Fruit fly (Drosophila melanogaster) whole organism, embryonic: ENCODE measurements around the gene CG4914.

Experiments
- C15 ChIP-seq: fragments of 200-800 bp; sonication (Bioruptor generic); IDR thresholded peaks from 3 replicates; pipeline ENCODE4 v1.3.6; 2022; ENCODE audit warnings: missing biosample characterization, missing genetic modification characterization
- CG10147 ChIP-seq: fragments of 200-800 bp; sonication (Bioruptor generic); optimal IDR thresholded peaks from 2 replicates; lab custom pipeline; 2019; ENCODE audit warnings: missing biosample characterization, mild to moderate bottlenecking, missing genetic modification characterization, moderate library complexity
- CG10654 ChIP-seq: fragments of 200-800 bp; sonication (Bioruptor generic); optimal IDR thresholded peaks from 2 replicates; lab custom pipeline; 2016; ENCODE audit warnings: missing biosample characterization, missing genetic modification characterization
- CG11696 ChIP-seq: fragments of 200-800 bp; sonication (Bioruptor generic); IDR thresholded peaks from 2 replicates; pipeline ENCODE4 v1.3.6; 2022; ENCODE audit warnings: missing biosample characterization, missing genetic modification characterization
- CG12071 ChIP-seq: fragments of 200-800 bp; sonication (Bioruptor generic); optimal IDR thresholded peaks from 3 replicates; lab custom pipeline; 2018; ENCODE audit warnings: missing biosample characterization, mild to moderate bottlenecking, missing genetic modification characterization
- CG12744 ChIP-seq: fragments of 200-800 bp; sonication (Bioruptor generic); optimal IDR thresholded peaks from 2 replicates; lab custom pipeline; 2016; ENCODE audit warnings: missing biosample characterization, missing genetic modification characterization
- CG14050 ChIP-seq: fragments of 200-800 bp; sonication (Bioruptor generic); IDR thresholded peaks from 3 replicates; pipeline ENCODE4 v1.3.6; 2022; ENCODE audit warnings: missing biosample characterization, missing genetic modification characterization
- CG17568 ChIP-seq: fragments of 200-800 bp; sonication (Bioruptor generic); optimal IDR thresholded peaks from 2 replicates; lab custom pipeline; 2018; ENCODE audit warnings: missing biosample characterization, mild to moderate bottlenecking, missing genetic modification characterization, moderate library complexity
- CG2116 ChIP-seq: fragments of 200-800 bp; sonication (Bioruptor generic); optimal IDR thresholded peaks from 3 replicates; lab custom pipeline; 2018; ENCODE audit warnings: missing biosample characterization, mild to moderate bottlenecking, missing genetic modification characterization
- CG3065 ChIP-seq: fragments of 200-800 bp; sonication (Bioruptor generic); optimal IDR thresholded peaks from 2 replicates; lab custom pipeline; 2016; ENCODE audit warnings: missing biosample characterization, missing genetic modification characterization
- CG31365 ChIP-seq: fragments of 200-800 bp; sonication (Bioruptor generic); optimal IDR thresholded peaks from 2 replicates; lab custom pipeline; 2018; ENCODE audit warnings: missing biosample characterization, mild to moderate bottlenecking, missing genetic modification characterization
- CG31388 ChIP-seq: fragments of 200-800 bp; sonication (Bioruptor generic); optimal IDR thresholded peaks from 2 replicates; lab custom pipeline; 2016; ENCODE audit warnings: missing biosample characterization, missing genetic modification characterization
- CG4707 ChIP-seq: fragments of 200-800 bp; sonication (Bioruptor generic); optimal IDR thresholded peaks from 2 replicates; lab custom pipeline; 2018; ENCODE audit warnings: missing biosample characterization, mild to moderate bottlenecking, missing genetic modification characterization, moderate library complexity
- CG6654 ChIP-seq: fragments of 200-800 bp; sonication (Bioruptor generic); optimal IDR thresholded peaks from 2 replicates; lab custom pipeline; 2017; ENCODE audit warnings: missing biosample characterization, mild to moderate bottlenecking, missing genetic modification characterization
- CG7839 ChIP-seq: fragments of 200-800 bp; sonication (Bioruptor generic); optimal IDR thresholded peaks from 3 replicates; lab custom pipeline; 2018; ENCODE audit warnings: missing biosample characterization, mild to moderate bottlenecking, missing genetic modification characterization, moderate library complexity
- CG8478 ChIP-seq: fragments of >200 bp; optimal IDR thresholded peaks from 2 replicates; lab custom pipeline; 2018
- CG9437 ChIP-seq: fragments of 200-800 bp; sonication (Bioruptor generic); optimal IDR thresholded peaks from 2 replicates; lab custom pipeline; 2018; ENCODE audit warnings: missing biosample characterization, mild to moderate bottlenecking, missing genetic modification characterization
- CkIIα-i1 ChIP-seq: fragments of 200-800 bp; sonication (Bioruptor generic); IDR thresholded peaks from 2 replicates; pipeline ENCODE4 v1.3.6; 2022; ENCODE audit warnings: missing biosample characterization, missing genetic modification characterization
- Dip2 ChIP-seq: fragments of 200-800 bp; sonication (Bioruptor generic); IDR thresholded peaks from 2 replicates; pipeline ENCODE4 v1.3.6; 2022; ENCODE audit warnings: missing biosample characterization, missing genetic modification characterization
- Dll ChIP-seq: fragments of 200-800 bp; sonication (Bioruptor generic); IDR thresholded peaks from 4 replicates; pipeline ENCODE4 v1.3.6; 2022; ENCODE audit warnings: missing biosample characterization, missing genetic modification characterization; ENCODE audit not compliant: partially characterized antibody
- Fer2 ChIP-seq: fragments of 200-800 bp; sonication (Bioruptor generic); optimal IDR thresholded peaks from 2 replicates; lab custom pipeline; 2018; ENCODE audit warnings: missing biosample characterization, mild to moderate bottlenecking, missing genetic modification characterization, moderate library complexity
- H2.0 ChIP-seq: fragments of 200-800 bp; sonication (Bioruptor generic); IDR thresholded peaks from 2 replicates; pipeline ENCODE4 v1.3.6; 2022; ENCODE audit warnings: missing biosample characterization, missing genetic modification characterization
- Hand ChIP-seq: fragments of 200-800 bp; sonication (Bioruptor generic); optimal IDR thresholded peaks from 2 replicates; lab custom pipeline; 2017; ENCODE audit warnings: mild to moderate bottlenecking, missing biosample characterization, missing genetic modification reagents, missing genetic modification characterization
- Hr78 ChIP-seq, 2 experiments: fragments of 200-800 bp in 1 of 2; fragments of >200 bp in 1 of 2; sonication (Bioruptor generic) in 1 of 2; optimal IDR thresholded peaks; 2 replicates each; lab custom pipeline; 2017 to 2019; ENCODE audit warnings: missing biosample characterization in 2 of 2, missing genetic modification characterization in 2 of 2, mild to moderate bottlenecking in 1 of 2, moderate library complexity in 1 of 2
- Lim3 ChIP-seq: fragments of 200-800 bp; sonication (Bioruptor generic); IDR thresholded peaks from 2 replicates; pipeline ENCODE4 v1.3.6; 2022; ENCODE audit warnings: missing biosample characterization, missing genetic modification characterization
- Max ChIP-seq: fragments of 200-800 bp; sonication (Bioruptor generic); optimal IDR thresholded peaks from 2 replicates; lab custom pipeline; 2016; ENCODE audit warnings: missing biosample characterization, mild to moderate bottlenecking, missing genetic modification characterization
- Optix ChIP-seq: fragments of 200-800 bp; sonication (Bioruptor generic); IDR thresholded peaks from 3 replicates; pipeline ENCODE4 v1.3.6; 2022; ENCODE audit warnings: missing biosample characterization, missing genetic modification characterization
- Ptx1 ChIP-seq: fragments of 200-800 bp; sonication (Bioruptor generic); IDR thresholded peaks from 2 replicates; pipeline ENCODE4 v1.3.6; 2022; ENCODE audit warnings: missing biosample characterization, missing genetic modification characterization
- Ravus ChIP-seq: fragments of 200-800 bp; sonication (Bioruptor generic); IDR thresholded peaks from 2 replicates; pipeline ENCODE4 v1.3.6; 2022; ENCODE audit warnings: missing biosample characterization, missing genetic modification characterization
- Ssrp ChIP-seq: fragments of 200-800 bp; sonication (Bioruptor generic); optimal IDR thresholded peaks from 2 replicates; lab custom pipeline; 2018; ENCODE audit warnings: missing biosample characterization, mild to moderate bottlenecking, missing genetic modification characterization, moderate library complexity
- bigmax ChIP-seq: fragments of 200-800 bp; sonication (Bioruptor generic); optimal IDR thresholded peaks from 2 replicates; lab custom pipeline; 2018; ENCODE audit warnings: missing biosample characterization, mild to moderate bottlenecking, missing genetic modification characterization
- croc ChIP-seq: fragments of 200-800 bp; sonication (Bioruptor generic); conservative IDR thresholded peaks from 3 replicates; pipeline ENCODE4 v1.3.6; 2022; ENCODE audit warnings: missing biosample characterization, missing genetic modification characterization
- emc ChIP-seq: fragments of 200-800 bp; sonication (Bioruptor generic); optimal IDR thresholded peaks from 2 replicates; lab custom pipeline; 2016; ENCODE audit warnings: missing biosample characterization, missing genetic modification characterization
- en ChIP-seq: fragments of 200-800 bp; sonication (Bioruptor generic); optimal IDR thresholded peaks from 2 replicates; lab custom pipeline; 2016; ENCODE audit warnings: missing biosample characterization, missing genetic modification characterization
- fd64A ChIP-seq: fragments of 200-800 bp; sonication (Bioruptor generic); optimal IDR thresholded peaks from 3 replicates; lab custom pipeline; 2018; ENCODE audit warnings: missing biosample characterization, mild to moderate bottlenecking, missing genetic modification characterization
- kni ChIP-seq: fragments of 200-800 bp; sonication (Bioruptor generic); optimal IDR thresholded peaks from 3 replicates; lab custom pipeline; 2017; ENCODE audit warnings: mild to moderate bottlenecking, missing biosample characterization, missing genetic modification reagents, missing genetic modification characterization
- mld ChIP-seq: fragments of 200-800 bp; sonication (Bioruptor generic); IDR thresholded peaks from 3 replicates; pipeline ENCODE4 v1.3.6; 2022; ENCODE audit warnings: missing biosample characterization, missing genetic modification characterization; ENCODE audit not compliant: partially characterized antibody
- onecut ChIP-seq: fragments of 200-800 bp; sonication (Bioruptor generic); IDR thresholded peaks from 2 replicates; pipeline ENCODE4 v1.3.6; 2022; ENCODE audit warnings: missing biosample characterization, missing genetic modification characterization
- peb ChIP-seq: fragments of 200-800 bp; sonication (Bioruptor generic); IDR thresholded peaks from 2 replicates; pipeline ENCODE4 v1.3.6; 2022; ENCODE audit warnings: missing biosample characterization, missing genetic modification characterization
- prd ChIP-seq, 3 experiments: fragments of >200 bp in 2 of 3; fragments of 200-800 bp in 1 of 3; sonication (Bioruptor generic) in 1 of 3; optimal IDR thresholded peaks in 2 of 3; IDR thresholded peaks in 1 of 3; 2 replicates in 2 of 3; 3 replicates in 1 of 3; pipeline versions ENCODE4 v1.3.6 to Lab custom; 2017 to 2022; ENCODE audit warnings: missing biosample characterization in 1 of 3, missing genetic modification characterization in 1 of 3
- pros ChIP-seq: fragments of 200-800 bp; sonication (Bioruptor generic); optimal IDR thresholded peaks from 3 replicates; lab custom pipeline; 2019; ENCODE audit warnings: missing biosample characterization, mild to moderate bottlenecking, missing genetic modification characterization, moderate library complexity
- ranshi ChIP-seq: fragments of 200-800 bp; sonication (Bioruptor generic); IDR thresholded peaks from 2 replicates; pipeline ENCODE4 v1.3.6; 2022; ENCODE audit warnings: missing biosample characterization, missing genetic modification characterization
- schlank ChIP-seq: fragments of 200-800 bp; sonication (Bioruptor generic); optimal IDR thresholded peaks from 2 replicates; lab custom pipeline; 2018; ENCODE audit warnings: missing biosample characterization, mild to moderate bottlenecking, missing genetic modification characterization
- scrt ChIP-seq: fragments of 200-800 bp; sonication (Bioruptor generic); optimal IDR thresholded peaks from 2 replicates; lab custom pipeline; 2018; ENCODE audit warnings: missing biosample characterization, mild to moderate bottlenecking, missing genetic modification characterization, moderate library complexity
- sqz ChIP-seq: fragments of 200-800 bp; sonication (Bioruptor generic); optimal IDR thresholded peaks from 3 replicates; lab custom pipeline; 2018; ENCODE audit warnings: missing biosample characterization, mild to moderate bottlenecking, missing genetic modification characterization
- sr ChIP-seq: fragments of 200-800 bp; sonication (Bioruptor generic); IDR thresholded peaks from 3 replicates; pipeline ENCODE4 v1.3.6; 2022; ENCODE audit warnings: missing biosample characterization, missing genetic modification characterization
- stc ChIP-seq: fragments of 200-800 bp; sonication (Bioruptor generic); IDR thresholded peaks from 2 replicates; pipeline ENCODE4 v1.3.6; 2022; ENCODE audit warnings: missing biosample characterization, missing genetic modification characterization
- vnd ChIP-seq: fragments of 200-800 bp; sonication (Bioruptor generic); IDR thresholded peaks from 3 replicates; pipeline ENCODE4 v1.3.6; 2022; ENCODE audit warnings: missing biosample characterization, missing genetic modification characterization; ENCODE audit not compliant: partially characterized antibody
- z ChIP-seq: fragments of 200-800 bp; sonication (Bioruptor generic); IDR thresholded peaks from 3 replicates; pipeline ENCODE4 v1.3.6; 2022; ENCODE audit warnings: missing biosample characterization, missing genetic modification characterization
- zf30C ChIP-seq: fragments of 200-800 bp; sonication (Bioruptor generic); optimal IDR thresholded peaks from 3 replicates; lab custom pipeline; 2018; ENCODE audit warnings: missing biosample characterization, mild to moderate bottlenecking, missing genetic modification characterization

Gene CG4914

dm6 chr3L:14673740-14674463, 4.0 kb downstream of the CG4914 start (continued):
- TF ChIP-seq prd (optimal IDR thresholded peaks at IDR 0.05; lab: Kevin White, UChicago) (no peak), prd (GFP tag; IDR thresholded peaks at IDR 0.05; lab: Robert Waterston, UW) (no peak), kni (GFP tag; lab: Kevin White, UChicago) (peak; percentile 41), pros (no peak), CkIIα-i1 (GFP tag; lab: Robert Waterston, UW) (no peak), Optix (GFP tag; lab: Robert Waterston, UW) (no peak), Ssrp (no peak), onecut (no peak), Hand (GFP tag; lab: Kevin White, UChicago) (no peak), CG12071 (GFP tag; lab: Kevin White, UChicago) (no peak), CG6654 (no peak), bigmax (no peak), scrt (GFP tag; lab: Kevin White, UChicago) (no peak), emc (GFP tag; lab: Kevin White, UChicago) (no peak), Max (GFP tag; lab: Kevin White, UChicago) (no peak), Fer2 (tag; lab: Kevin White, UChicago) (no peak), Dip2 (no peak), CG9437 (no peak), CG2116 (GFP tag; lab: Kevin White, UChicago) (no peak), Lim3 (GFP tag; lab: Robert Waterston, UW) (no peak), fd64A (GFP tag; lab: Kevin White, UChicago) (no peak), CG8478 (peak; percentile 82), H2.0 (GFP tag; lab: Robert Waterston, UW) (no peak), Dll (GFP tag; lab: Robert Waterston, UW) (peak; percentile 54; the same call in 1 of the 4 replicates), CG31365 (peak; percentile 100), vnd (peak; percentile 56; the same call in 2 of the 3 replicates), Ptx1 (GFP tag; lab: Robert Waterston, UW) (no peak), CG3065 (no peak), CG14050 (GFP tag; lab: Robert Waterston, UW) (no peak), stc (GFP tag; lab: Robert Waterston, UW) (no peak), zf30C (GFP tag; lab: Kevin White, UChicago) (no peak), CG4707 (GFP tag; lab: Kevin White, UChicago) (no peak), croc (GFP tag; lab: Robert Waterston, UW) (no peak), z (GFP tag; lab: Robert Waterston, UW) (no peak), CG31388 (GFP tag; lab: Kevin White, UChicago) (no peak), schlank (tag; lab: Kevin White, UChicago) (no peak), en (GFP tag; lab: Kevin White, UChicago) (no peak), peb (GFP tag; lab: Robert Waterston, UW) (no peak), sr (no peak), CG17568 (GFP tag; lab: Kevin White, UChicago) (no peak), C15 (GFP tag; lab: Robert Waterston, UW) (0 out of 3 replicates have a peak, but pooled peaks have one; percentile 21), CG10147 (peak; percentile 2), Hr78 (GFP tag; optimal IDR thresholded peaks at IDR 0.05; lab: Kevin White, UChicago) (no peak), CG10654 (GFP tag; lab: Kevin White, UChicago) (no peak), ranshi (no peak), CG12744 (no peak), Ravus (GFP tag; lab: Robert Waterston, UW) (no peak), CG11696 (GFP tag; lab: Robert Waterston, UW) (no peak), mld (peak; percentile 95), CG7839 (tag; lab: Kevin White, UChicago) (no peak), sqz (GFP tag; lab: Kevin White, UChicago) (no peak)
